Worm (Caenorhabditis elegans) whole organism, L4 larva: Measurements from ENCODE around the gene zmp-4.
A peak's percentile ranks its signal among the peaks of the same experiment; 100 is the strongest.

Experiments used
- D1046.2 ChIP-seq: fragments of 200-800 bp; sonication (Bioruptor generic); IDR thresholded peaks from 2 replicates; pipeline ENCODE4 v1.3.6; 2022; ENCODE audit warnings: missing genetic modification characterization, missing compliant biosample characterization
- F10B5.3 ChIP-seq: sonication (generic microtip); optimal IDR thresholded peaks from 2 replicates; lab custom pipeline; 2016; ENCODE audit warnings: mild to moderate bottlenecking, missing genetic modification characterization, missing compliant biosample characterization
- F44E2.7 ChIP-seq: fragments of 200-800 bp; sonication (Bioruptor generic); IDR thresholded peaks from 2 replicates; pipeline ENCODE4 v2.1.2; 2022; ENCODE audit warnings: missing genetic modification characterization, missing compliant biosample characterization
- T20F7.1 ChIP-seq: fragments of 200-800 bp; sonication (Bioruptor generic); optimal IDR thresholded peaks from 2 replicates; lab custom pipeline; 2018; ENCODE audit warnings: mild to moderate bottlenecking, missing genetic modification characterization, missing compliant biosample characterization
- Y105C5A.15 ChIP-seq: fragments of 200-800 bp; sonication (Bioruptor generic); IDR thresholded peaks from 2 replicates; pipeline ENCODE4 v1.3.6; 2022; ENCODE audit warnings: missing genetic modification characterization, missing compliant biosample characterization
- Y48G9A.11 ChIP-seq: fragments of 200-800 bp; sonication (Bioruptor generic); IDR thresholded peaks from 2 replicates; pipeline ENCODE4 v1.3.6; 2022; ENCODE audit warnings: missing genetic modification reagents, missing genetic modification characterization, missing compliant biosample characterization
- Y5F2A.4 ChIP-seq: fragments of 200-800 bp; sonication (Bioruptor generic); optimal IDR thresholded peaks from 2 replicates; lab custom pipeline; 2018; ENCODE audit warnings: mild to moderate bottlenecking, missing genetic modification characterization, missing compliant biosample characterization
- ZK337.2 ChIP-seq: fragments of 200-800 bp; sonication (Bioruptor generic); IDR thresholded peaks from 2 replicates; pipeline ENCODE4 v1.3.6; 2022; ENCODE audit warnings: missing genetic modification reagents, missing genetic modification characterization, missing compliant biosample characterization
- ama-1 ChIP-seq: fragments of 150-350 bp; optimal IDR thresholded peaks from 2 replicates; lab custom pipeline; 2014; ENCODE audit warnings: inconsistent platforms, mixed read lengths
- arid-1 ChIP-seq: fragments of 200-800 bp; sonication (Bioruptor generic); conservative IDR thresholded peaks from 2 replicates; pipeline ENCODE4 v1.3.6; 2022; ENCODE audit warnings: missing genetic modification reagents, missing genetic modification characterization, missing compliant biosample characterization
- attf-4 ChIP-seq: sonication (generic microtip); optimal IDR thresholded peaks from 3 replicates; lab custom pipeline; 2017; ENCODE audit warnings: missing biosample characterization, missing genetic modification characterization
- ceh-20 ChIP-seq: fragments of 200-800 bp; sonication (Bioruptor generic); IDR thresholded peaks from 2 replicates; pipeline ENCODE4 v1.3.6; 2022; ENCODE audit warnings: missing genetic modification reagents, missing genetic modification characterization, missing compliant biosample characterization
- ceh-62 ChIP-seq: sonication (generic microtip); optimal IDR thresholded peaks from 2 replicates; lab custom pipeline; 2017; ENCODE audit warnings: missing biosample characterization, missing genetic modification characterization
- dmd-6 ChIP-seq: fragments of 200-800 bp; sonication (Bioruptor generic); IDR thresholded peaks from 2 replicates; pipeline ENCODE4 v1.3.6; 2022; ENCODE audit warnings: missing genetic modification reagents, missing genetic modification characterization, missing compliant biosample characterization
- dmd-8 ChIP-seq: fragments of 200-800 bp; sonication (Bioruptor generic); IDR thresholded peaks from 2 replicates; pipeline ENCODE4 v1.3.6; 2022; ENCODE audit warnings: missing genetic modification characterization, missing compliant biosample characterization
- dmd-9 ChIP-seq: fragments of 200-800 bp; sonication (Bioruptor generic); IDR thresholded peaks from 2 replicates; pipeline ENCODE4 v1.3.6; 2022; ENCODE audit warnings: missing genetic modification reagents, missing genetic modification characterization, missing compliant biosample characterization
- dpl-1 ChIP-seq: fragments of 150-350 bp; optimal IDR thresholded peaks from 2 replicates; lab custom pipeline; 2014; ENCODE audit warnings: missing biosample characterization, missing genetic modification reagents, missing genetic modification characterization
- duxl-1 ChIP-seq: sonication (generic microtip); optimal IDR thresholded peaks from 2 replicates; lab custom pipeline; 2016; ENCODE audit warnings: mild to moderate bottlenecking, missing genetic modification characterization, moderate library complexity, missing compliant biosample characterization; ENCODE audit not compliant: poor library complexity
- dve-1 ChIP-seq: sonication (generic microtip); optimal IDR thresholded peaks from 2 replicates; lab custom pipeline; 2017; ENCODE audit warnings: antibody characterized with exemption, mild to moderate bottlenecking, missing genetic modification characterization, missing compliant biosample characterization; ENCODE audit not compliant: insufficient read depth
- egl-27 ChIP-seq: sonication (generic microtip); optimal IDR thresholded peaks from 3 replicates; lab custom pipeline; 2017; ENCODE audit warnings: missing biosample characterization, missing genetic modification reagents, missing genetic modification characterization
- egl-43 ChIP-seq: fragments of 200-800 bp; sonication (Bioruptor generic); IDR thresholded peaks from 2 replicates; pipeline ENCODE4 v1.3.6; 2022; ENCODE audit warnings: missing genetic modification reagents, missing genetic modification characterization, missing compliant biosample characterization
- hif-1 ChIP-seq, 2 experiments: sonication (generic microtip); optimal IDR thresholded peaks; 2 replicates each; lab custom pipeline; 2016 to 2017; ENCODE audit warnings: missing compliant biosample characterization in 2 of 2, missing genetic modification characterization in 2 of 2, missing genetic modification reagents in 2 of 2, missing genotype in 2 of 2, mild to moderate bottlenecking in 1 of 2
- hlh-30 ChIP-seq: sonication (generic microtip); optimal IDR thresholded peaks from 2 replicates; lab custom pipeline; 2017; ENCODE audit warnings: antibody characterized with exemption, mild to moderate bottlenecking, missing genetic modification characterization, missing compliant biosample characterization; ENCODE audit not compliant: insufficient read depth
- lim-7 ChIP-seq: fragments of 200-800 bp; sonication (Bioruptor generic); IDR thresholded peaks from 2 replicates; pipeline ENCODE4 v1.3.6; 2022; ENCODE audit warnings: missing genetic modification characterization, missing compliant biosample characterization
- lin-15B ChIP-seq: fragments of 150-350 bp; sonication (generic microtip); optimal IDR thresholded peaks from 3 replicates; lab custom pipeline; 2014; ENCODE audit warnings: missing biosample characterization, missing genetic modification characterization
- lir-3 ChIP-seq: sonication (generic microtip); optimal IDR thresholded peaks from 2 replicates; lab custom pipeline; 2016; ENCODE audit warnings: mild to moderate bottlenecking, missing genetic modification characterization, missing compliant biosample characterization
- lsy-2 ChIP-seq, 2 experiments: fragments of 150-350 bp in 1 of 2; sonication (generic microtip) in 1 of 2; optimal IDR thresholded peaks; 2 replicates each; lab custom pipeline; 2014 to 2017; ENCODE audit warnings: missing biosample characterization in 2 of 2, missing genetic modification characterization in 2 of 2
- madf-5 ChIP-seq, 2 experiments: fragments of 200-800 bp; sonication (Bioruptor generic); IDR thresholded peaks; 2 replicates each; pipeline ENCODE4 v1.3.6; 2022; ENCODE audit warnings: missing compliant biosample characterization in 2 of 2, missing genetic modification characterization in 2 of 2
- mes-2 ChIP-seq: sonication (generic microtip); optimal IDR thresholded peaks from 2 replicates; lab custom pipeline; 2016; ENCODE audit warnings: missing genotype, mild to moderate bottlenecking, missing genetic modification characterization, missing compliant biosample characterization; ENCODE audit not compliant: poor library complexity, severe bottlenecking
- mxl-3 ChIP-seq: fragments of 200-800 bp; sonication (Bioruptor generic); optimal IDR thresholded peaks from 2 replicates; lab custom pipeline; 2018; ENCODE audit warnings: mild to moderate bottlenecking, missing genetic modification characterization, missing compliant biosample characterization
- nhr-111 ChIP-seq: fragments of 200-800 bp; sonication (Bioruptor generic); optimal IDR thresholded peaks from 2 replicates; lab custom pipeline; 2018; ENCODE audit warnings: mild to moderate bottlenecking, missing genetic modification characterization, missing compliant biosample characterization
- nhr-237 ChIP-seq: sonication (generic microtip); optimal IDR thresholded peaks from 2 replicates; lab custom pipeline; 2017; ENCODE audit warnings: missing biosample characterization, missing genetic modification characterization
- nhr-28 ChIP-seq: fragments of 150-350 bp; optimal IDR thresholded peaks from 2 replicates; lab custom pipeline; 2014; ENCODE audit warnings: missing biosample characterization, missing genetic modification characterization
- nhr-41 ChIP-seq: fragments of 200-800 bp; sonication (Bioruptor generic); IDR thresholded peaks from 2 replicates; pipeline ENCODE4 v1.3.6; 2022; ENCODE audit warnings: missing genetic modification reagents, missing genetic modification characterization, missing compliant biosample characterization
- nhr-6 ChIP-seq: fragments of 150-350 bp; optimal IDR thresholded peaks from 2 replicates; lab custom pipeline; 2014; ENCODE audit warnings: missing biosample characterization, missing genetic modification characterization
- nhr-77 ChIP-seq: fragments of 150-350 bp; optimal IDR thresholded peaks from 2 replicates; lab custom pipeline; 2014; ENCODE audit warnings: missing biosample characterization, missing genetic modification characterization
- pha-4 ChIP-seq, 2 experiments: fragments of 150-350 bp in 1 of 2; fragments of 200-800 bp in 1 of 2; sonication (Bioruptor generic) in 1 of 2; IDR thresholded peaks in 1 of 2; optimal IDR thresholded peaks in 1 of 2; 2 replicates each; pipeline versions ENCODE4 v1.3.6 to Lab custom; 2014 to 2022; ENCODE audit warnings: missing genetic modification characterization in 2 of 2, missing genetic modification reagents in 2 of 2, missing biosample characterization in 1 of 2, missing compliant biosample characterization in 1 of 2
- php-3 ChIP-seq: fragments of 200-800 bp; sonication (Bioruptor generic); IDR thresholded peaks from 2 replicates; pipeline ENCODE4 v1.3.6; 2022; ENCODE audit warnings: missing genetic modification reagents, missing genetic modification characterization, missing compliant biosample characterization
- pqm-1 ChIP-seq: sonication (generic microtip); optimal IDR thresholded peaks from 2 replicates; lab custom pipeline; 2017; ENCODE audit warnings: missing biosample characterization, missing genetic modification characterization
- saeg-2 ChIP-seq: fragments of 200-800 bp; sonication (Bioruptor generic); IDR thresholded peaks from 2 replicates; pipeline ENCODE4 v1.3.6; 2022; ENCODE audit warnings: missing genetic modification reagents, missing genetic modification characterization, missing compliant biosample characterization
- snpc-4 ChIP-seq: fragments of 150-350 bp; optimal IDR thresholded peaks from 2 replicates; lab custom pipeline; 2014; ENCODE audit warnings: missing biosample characterization, missing genetic modification characterization
- tra-1 ChIP-seq: fragments of 200-800 bp; sonication (Bioruptor generic); IDR thresholded peaks from 2 replicates; pipeline ENCODE4 v1.3.6; 2022; ENCODE audit warnings: missing genetic modification reagents, missing genetic modification characterization, missing compliant biosample characterization
- unc-39 ChIP-seq: sonication (generic microtip); optimal IDR thresholded peaks from 2 replicates; lab custom pipeline; 2017; ENCODE audit warnings: missing biosample characterization, missing genetic modification characterization
- zfp-2 ChIP-seq: sonication (generic microtip); optimal IDR thresholded peaks from 2 replicates; lab custom pipeline; 2016; ENCODE audit warnings: mild to moderate bottlenecking, missing genetic modification characterization, missing compliant biosample characterization
- zfp-3 ChIP-seq: fragments of 200-800 bp; sonication (Bioruptor generic); conservative IDR thresholded peaks from 2 replicates; pipeline ENCODE4 v1.3.6; 2022; ENCODE audit warnings: missing genetic modification reagents, missing genetic modification characterization, missing compliant biosample characterization
- ztf-11 ChIP-seq: fragments of 150-350 bp; optimal IDR thresholded peaks from 2 replicates; lab custom pipeline; 2014; ENCODE audit warnings: missing biosample characterization, missing genetic modification characterization
- ztf-7 ChIP-seq: fragments of 150-350 bp; optimal IDR thresholded peaks from 2 replicates; lab custom pipeline; 2014; ENCODE audit warnings: missing biosample characterization, missing genetic modification characterization

Gene zmp-4

ce11 chrV:14899545-14899944 is 21.9 kb downstream of the zmp-4 start, which contains the start of gene H12D21.10:
Gene H12D21.10 (plus strand): TSS chrV:14899804.
- no peak for TF ChIP-seq arid-1 (GFP tag; lab: Robert Waterston, UW)
- no peak for TF ChIP-seq attf-4 (tag; lab: Kevin White, UChicago)
- no peak for TF ChIP-seq ceh-20 (GFP tag; lab: Robert Waterston, UW)
- no peak for TF ChIP-seq F44E2.7 (GFP tag; lab: Robert Waterston, UW)
- TF ChIP-seq T20F7.1 (GFP tag; lab: Kevin White, UChicago), result no peak
- TF ChIP-seq duxl-1, result no peak

DNA sequence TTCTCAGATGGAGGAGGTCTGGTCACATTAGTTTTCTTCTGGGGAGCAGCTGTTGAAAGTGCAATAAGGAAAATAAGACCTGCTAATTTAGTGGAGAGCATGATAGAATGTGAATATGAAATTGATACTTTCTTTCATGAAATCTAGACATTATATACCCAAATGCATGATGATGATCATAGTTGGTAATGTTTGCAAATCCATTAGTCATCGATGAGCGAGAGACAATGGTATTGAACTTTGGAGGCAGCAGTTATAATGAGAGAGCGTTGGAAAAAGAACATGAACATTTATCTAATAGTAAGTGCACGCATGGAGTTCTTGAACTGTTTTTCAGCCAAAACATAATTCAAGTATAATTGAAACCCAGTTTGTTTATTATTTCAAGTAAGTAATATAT is 23.7 kb downstream of the zmp-4 start, which contains the start of gene H12D21.6:
Gene H12D21.6, minus strand, starts transcription at position 101 of the 400 bp plus-strand sequence.
- no peak for TF ChIP-seq ama-1 (lab: Kevin White, UChicago)
- peak; percentile 9 for TF ChIP-seq nhr-6 (tag; lab: Kevin White, UChicago)

- TF ChIP-seq nhr-77 (tag; lab: Kevin White, UChicago) (peak; percentile 22), dmd-6 (GFP tag; lab: Robert Waterston, UW) (peak; percentile 83), unc-39 (tag; lab: Kevin White, UChicago) (no peak), ceh-62 (tag; lab: Kevin White, UChicago) (no peak), mxl-3 (peak; percentile 51), zfp-3 (GFP tag; lab: Robert Waterston, UW) (no peak), egl-43 (GFP tag; lab: Robert Waterston, UW) (no peak), nhr-237 (tag; lab: Kevin White, UChicago) (no peak), snpc-4 (tag; lab: Kevin White, UChicago) (no peak), pqm-1 (peak; percentile 86), hif-1 (tag; optimal IDR thresholded peaks at IDR 0.05; lab: Kevin White, UChicago) (peak; percentile 44 to 71), D1046.2 (GFP tag; lab: Robert Waterston, UW) (no peak), php-3 (GFP tag; lab: Robert Waterston, UW) (peak; percentile 87), egl-27 (tag; lab: Kevin White, UChicago) (no peak), lsy-2 (tag; optimal IDR thresholded peaks at IDR 0.05; lab: Kevin White, UChicago) (no peak), hlh-30 (peak; percentile 20), T20F7.1 (GFP tag; lab: Kevin White, UChicago) (no peak), ZK337.2 (no peak), dve-1 (tag; lab: Kevin White, UChicago) (peak; percentile 33), lir-3 (tag; lab: Kevin White, UChicago) (no peak), F10B5.3 (tag; lab: Kevin White, UChicago) (no peak), pha-4 (GFP tag; IDR thresholded peaks at IDR 0.05; lab: Robert Waterston, UW) (no peak), pha-4 (tag; optimal IDR thresholded peaks at IDR 0.05; lab: Kevin White, UChicago) (no peak), mes-2 (peak; percentile 39), Y48G9A.11 (GFP tag; lab: Robert Waterston, UW) (no peak), tra-1 (GFP tag; lab: Robert Waterston, UW) (no peak), dmd-8 (GFP tag; lab: Robert Waterston, UW) (no peak), dmd-9 (GFP tag; lab: Robert Waterston, UW) (no peak), nhr-6 (tag; lab: Kevin White, UChicago) (peak; percentile 66), dpl-1 (GFP tag; lab: Kevin White, UChicago) (no peak), lim-7 (GFP tag; lab: Robert Waterston, UW) (no peak), nhr-111 (GFP tag; lab: Kevin White, UChicago) (no peak), ztf-11 (tag; lab: Kevin White, UChicago) (no peak), Y105C5A.15 (GFP tag; lab: Robert Waterston, UW) (no peak), ztf-7 (no peak), Y5F2A.4 (no peak), saeg-2 (GFP tag; lab: Robert Waterston, UW) (no peak), zfp-2 (no peak), nhr-41 (GFP tag; lab: Robert Waterston, UW) (no peak), ceh-20 (GFP tag; lab: Robert Waterston, UW) (no peak), nhr-28 (tag; lab: Kevin White, UChicago) (peak; percentile 73), madf-5 (GFP tag; IDR thresholded peaks at IDR 0.05; lab: Robert Waterston, UW) (no peak), lin-15B (tag; lab: Kevin White, UChicago) (no peak)
Measured at ce11 chrV:14895557-14895956, 25.9 kb downstream of the zmp-4 start, which contains the start of gene mpst-3. Gene mpst-3 (plus strand): TSS chrV:14895647.
